Worm (Caenorhabditis elegans): ENCODE measurements around the gene spn-4.

- TF ChIP-seq nhr-41 (GFP tag; IDR thresholded peaks at IDR 0.05) (no peak), unc-39 (tag; optimal IDR thresholded peaks at IDR 0.05) (no peak), lin-29 (GFP tag; IDR thresholded peaks at IDR 0.05) (no peak), lin-39 (tag; optimal IDR thresholded peaks at IDR 0.05) (no peak), D1046.2 (GFP tag; IDR thresholded peaks at IDR 0.05) (no peak), lin-1 (GFP tag; IDR thresholded peaks at IDR 0.05) (no peak), ceh-82 (tag; optimal IDR thresholded peaks at IDR 0.05) (no peak)
Measured at ce11 chrV:6782260-6782659, 2.4 kb downstream of the spn-4 start.

All from whole organism, L4 larva.